Worm (Caenorhabditis elegans) whole organism, mixed stage, embryonic: ENCODE measurements around the gene B0252.5.

Experiments used
- lsy-2 ChIP-seq: fragments of 150-350 bp; optimal IDR thresholded peaks from 2 replicates; lab custom pipeline; 2014; ENCODE audit warnings: missing biosample characterization, missing genetic modification characterization
- mab-5 ChIP-seq: fragments of 150-350 bp; optimal IDR thresholded peaks from 2 replicates; lab custom pipeline; 2014; ENCODE audit warnings: missing biosample characterization, missing genetic modification characterization
- mep-1 ChIP-seq: fragments of 150-350 bp; optimal IDR thresholded peaks from 2 replicates; lab custom pipeline; 2017; ENCODE audit warnings: missing biosample characterization, missing genetic modification reagents, missing genetic modification characterization, inconsistent platforms
- nhr-12 ChIP-seq: fragments of 150-350 bp; optimal IDR thresholded peaks from 2 replicates; lab custom pipeline; 2014; ENCODE audit warnings: missing biosample characterization, missing genetic modification characterization
- nhr-28 ChIP-seq: fragments of 150-350 bp; optimal IDR thresholded peaks from 2 replicates; lab custom pipeline; 2014; ENCODE audit warnings: missing biosample characterization, missing genetic modification characterization
- unc-62 ChIP-seq: fragments of 150-350 bp; optimal IDR thresholded peaks from 2 replicates; lab custom pipeline; 2014; ENCODE audit warnings: missing biosample characterization, missing genetic modification reagents, missing genetic modification characterization

- no peak for TF ChIP-seq mep-1
- no peak for TF ChIP-seq unc-62 (GFP tag; lab: Kevin White, UChicago)
- no peak for TF ChIP-seq mab-5 (tag; lab: Kevin White, UChicago)
- TF ChIP-seq nhr-12 (tag; lab: Kevin White, UChicago): no peak
- no peak for TF ChIP-seq lsy-2 (tag; lab: Kevin White, UChicago)
- TF ChIP-seq nhr-28 (tag; lab: Kevin White, UChicago): no peak
These were observed 10.0 kb downstream of the B0252.5 start for ce11 chrII:6908689-6909088.
